Fruit fly (Drosophila melanogaster) whole organism, wandering third instar larva: ENCODE measurements around the gene CG43367.

ENCODE experiments used
- CrebA ChIP-seq: fragments of 200-800 bp; sonication (Bioruptor generic); optimal IDR thresholded peaks from 2 replicates; lab custom pipeline; 2016; ENCODE audit warnings: missing biosample characterization, mild to moderate bottlenecking, missing genetic modification characterization, borderline replicate concordance
- Dif ChIP-seq: fragments of 200-275, 200-300 bp; sonication (Bioruptor generic); optimal IDR thresholded peaks from 2 replicates; lab custom pipeline; 2018; ENCODE audit warnings: missing biosample characterization, missing genetic modification characterization; ENCODE audit not compliant: partially characterized antibody
- br ChIP-seq: fragments of 200-800 bp; sonication (Bioruptor generic); optimal IDR thresholded peaks from 2 replicates; lab custom pipeline; 2016; ENCODE audit warnings: missing biosample characterization, missing genetic modification characterization
- pan ChIP-seq: fragments of >200 bp; optimal IDR thresholded peaks from 2 replicates; lab custom pipeline; 2017
- usp ChIP-seq: fragments of >200 bp; optimal IDR thresholded peaks from 2 replicates; lab custom pipeline; 2017; ENCODE audit warnings: missing biosample characterization, missing genetic modification characterization

DNA sequence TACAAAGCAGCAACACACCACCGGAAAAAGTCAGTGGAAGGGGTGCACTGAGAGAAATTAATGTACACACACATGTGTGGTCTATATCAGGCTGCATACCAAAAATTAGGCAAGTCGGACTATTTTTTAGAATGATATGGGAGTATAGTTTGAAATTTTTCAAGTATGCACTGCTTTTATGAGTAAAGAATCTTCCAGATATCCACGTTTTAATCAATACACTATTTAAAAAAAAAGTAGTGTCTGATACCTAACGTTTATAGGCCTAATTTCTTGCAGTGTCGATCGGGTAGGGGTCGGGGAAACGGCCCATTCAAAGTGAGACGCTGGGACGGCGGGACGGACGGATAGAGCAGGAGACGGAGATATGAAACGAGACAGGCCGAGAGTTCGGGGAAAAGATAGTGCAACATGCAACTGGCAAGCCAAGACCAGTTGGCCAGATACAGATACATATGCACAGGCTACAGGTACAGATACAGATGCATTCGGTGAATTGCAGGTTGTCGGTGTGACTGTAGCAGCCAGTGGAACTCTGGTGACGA, 36.6 kb downstream of the CG43367 start:
- TF ChIP-seq CrebA (GFP tag; lab: Kevin White, UChicago) (no peak), Dif (GFP tag; lab: Kevin White, UChicago) (no peak), usp (GFP tag; lab: Kevin White, UChicago) (no peak), br (GFP tag; lab: Kevin White, UChicago) (peak; percentile 62), pan (no peak)
